Fruit fly (Drosophila melanogaster) whole organism, embryonic: ENCODE results near the gene CG43402.

Experiments used
- CG10321 ChIP-seq: fragments of 200-800 bp; sonication (Bioruptor generic); IDR thresholded peaks from 2 replicates; pipeline ENCODE4 v1.3.6; 2022; ENCODE audit warnings: missing biosample characterization, missing genetic modification characterization
- CG10366 ChIP-seq: fragments of 200-800 bp; sonication (Bioruptor generic); IDR thresholded peaks from 2 replicates; pipeline ENCODE4 v1.3.6; 2022; ENCODE audit warnings: missing biosample characterization, missing genetic modification characterization
- CG12219 ChIP-seq: fragments of 200-800 bp; sonication (Bioruptor generic); optimal IDR thresholded peaks from 3 replicates; lab custom pipeline; 2018; ENCODE audit warnings: missing biosample characterization, mild to moderate bottlenecking, missing genetic modification characterization
- CG12299 ChIP-seq: fragments of 200-800 bp; sonication (Bioruptor generic); optimal IDR thresholded peaks from 2 replicates; lab custom pipeline; 2018; ENCODE audit warnings: missing biosample characterization, mild to moderate bottlenecking, missing genetic modification characterization
- CG12942 ChIP-seq: fragments of 200-800 bp; sonication (Bioruptor generic); optimal IDR thresholded peaks from 3 replicates; lab custom pipeline; 2016; ENCODE audit warnings: missing biosample characterization, missing genetic modification characterization
- CG13424 ChIP-seq: fragments of 200-800 bp; sonication (Bioruptor generic); optimal IDR thresholded peaks from 2 replicates; lab custom pipeline; 2019; ENCODE audit warnings: missing biosample characterization, mild to moderate bottlenecking, missing genetic modification characterization, moderate library complexity
- CG13775 ChIP-seq: fragments of 200-800 bp; sonication (Bioruptor generic); optimal IDR thresholded peaks from 3 replicates; lab custom pipeline; 2017; ENCODE audit warnings: missing biosample characterization, mild to moderate bottlenecking, missing genetic modification characterization
- CG14710 ChIP-seq: fragments of 200-800 bp; sonication (Bioruptor generic); optimal IDR thresholded peaks from 3 replicates; lab custom pipeline; 2019; ENCODE audit warnings: missing biosample characterization, mild to moderate bottlenecking, missing genetic modification characterization, moderate library complexity
- CG14965 ChIP-seq: fragments of 200-800 bp; sonication (Bioruptor generic); optimal IDR thresholded peaks from 2 replicates; lab custom pipeline; 2016; ENCODE audit warnings: missing biosample characterization, missing genetic modification characterization, borderline replicate concordance
- CG15479 ChIP-seq: fragments of 200-800 bp; sonication (Bioruptor generic); optimal IDR thresholded peaks from 3 replicates; lab custom pipeline; 2019; ENCODE audit warnings: missing biosample characterization, mild to moderate bottlenecking, missing genetic modification characterization, moderate library complexity
- CG17802 ChIP-seq: fragments of 200-800 bp; sonication (Bioruptor generic); optimal IDR thresholded peaks from 2 replicates; lab custom pipeline; 2018; ENCODE audit warnings: missing biosample characterization, mild to moderate bottlenecking, missing genetic modification characterization, moderate library complexity
- CG1792 ChIP-seq: fragments of 200-800 bp; sonication (Bioruptor generic); optimal IDR thresholded peaks from 2 replicates; lab custom pipeline; 2016; ENCODE audit warnings: missing biosample characterization, missing genetic modification characterization
- CG18011 ChIP-seq: fragments of 200-800 bp; sonication (Bioruptor generic); optimal IDR thresholded peaks from 2 replicates; lab custom pipeline; 2017; ENCODE audit warnings: missing biosample characterization, missing genetic modification characterization, mild to moderate bottlenecking, moderate library complexity, missing genotype
- CG2202 ChIP-seq: fragments of 200-800 bp; sonication (Bioruptor generic); optimal IDR thresholded peaks from 2 replicates; lab custom pipeline; 2018; ENCODE audit warnings: missing biosample characterization, mild to moderate bottlenecking, missing genetic modification characterization
- CG31388 ChIP-seq: fragments of 200-800 bp; sonication (Bioruptor generic); optimal IDR thresholded peaks from 2 replicates; lab custom pipeline; 2016; ENCODE audit warnings: missing biosample characterization, missing genetic modification characterization
- CG34224 ChIP-seq: fragments of 200-800 bp; sonication (Bioruptor generic); IDR thresholded peaks from 3 replicates; pipeline ENCODE4 v1.3.6; 2022; ENCODE audit warnings: missing biosample characterization, missing genetic modification characterization; ENCODE audit not compliant: partially characterized antibody
- CG4360 ChIP-seq: fragments of 200-800 bp; sonication (Bioruptor generic); IDR thresholded peaks from 2 replicates; pipeline ENCODE4 v1.3.6; 2022; ENCODE audit warnings: missing biosample characterization, missing genetic modification characterization
- CG9727 ChIP-seq: fragments of 200-800 bp; sonication (Bioruptor generic); optimal IDR thresholded peaks from 3 replicates; lab custom pipeline; 2017; ENCODE audit warnings: missing biosample characterization, mild to moderate bottlenecking, missing genetic modification characterization
- CG9932 ChIP-seq: fragments of 200-800 bp; sonication (Bioruptor generic); IDR thresholded peaks from 2 replicates; pipeline ENCODE4 v1.3.6; 2022; ENCODE audit warnings: missing biosample characterization, missing genetic modification characterization
- D ChIP-seq, 2 experiments: fragments of 200-800 bp in 1 of 2; fragments of >200 bp in 1 of 2; sonication (Bioruptor generic) in 1 of 2; optimal IDR thresholded peaks; 2 replicates in 1 of 2; 3 replicates in 1 of 2; lab custom pipeline; 2017; ENCODE audit warnings: mild to moderate bottlenecking in 1 of 2, missing biosample characterization in 1 of 2, missing genetic modification characterization in 1 of 2, missing genetic modification reagents in 1 of 2
- Elba2 ChIP-seq: fragments of 200-800 bp; sonication (Bioruptor generic); optimal IDR thresholded peaks from 3 replicates; lab custom pipeline; 2016; ENCODE audit warnings: missing biosample characterization, missing genetic modification characterization
- Fer2 ChIP-seq: fragments of 200-800 bp; sonication (Bioruptor generic); optimal IDR thresholded peaks from 2 replicates; lab custom pipeline; 2018; ENCODE audit warnings: missing biosample characterization, mild to moderate bottlenecking, missing genetic modification characterization, moderate library complexity
- Gsc ChIP-seq: fragments of 200-800 bp; sonication (Bioruptor generic); IDR thresholded peaks from 2 replicates; pipeline ENCODE4 v1.3.6; 2022; ENCODE audit warnings: missing biosample characterization, missing genetic modification characterization
- HHEX ChIP-seq: fragments of 200-800 bp; sonication (Bioruptor generic); optimal IDR thresholded peaks from 3 replicates; lab custom pipeline; 2017; ENCODE audit warnings: missing biosample characterization, mild to moderate bottlenecking, missing genetic modification characterization, missing genetic modification reagents
- Hr39 ChIP-seq: fragments of >200 bp; optimal IDR thresholded peaks from 2 replicates; lab custom pipeline; 2017
- NFAT ChIP-seq: fragments of 200-800 bp; sonication (Bioruptor generic); IDR thresholded peaks from 2 replicates; pipeline ENCODE4 v1.3.6; 2022; ENCODE audit warnings: missing biosample characterization, missing genetic modification characterization
- Nf-YA ChIP-seq: fragments of 200-800 bp; sonication (Bioruptor generic); IDR thresholded peaks from 2 replicates; pipeline ENCODE4 v1.3.6; 2022; ENCODE audit warnings: missing biosample characterization, missing genetic modification characterization
- Scr ChIP-seq: fragments of 200-800 bp; sonication (Bioruptor generic); IDR thresholded peaks from 2 replicates; pipeline ENCODE4 v1.3.6; 2022; ENCODE audit warnings: missing biosample characterization, missing genetic modification characterization; ENCODE audit not compliant: partially characterized antibody
- Vsx1 ChIP-seq: fragments of 200-800 bp; sonication (Bioruptor generic); optimal IDR thresholded peaks from 2 replicates; lab custom pipeline; 2017; ENCODE audit warnings: missing biosample characterization, mild to moderate bottlenecking, missing genetic modification characterization, missing genetic modification reagents
- al ChIP-seq: fragments of 200-800 bp; sonication (Bioruptor generic); IDR thresholded peaks from 2 replicates; pipeline ENCODE4 v1.3.6; 2022; ENCODE audit warnings: missing biosample characterization, missing genetic modification characterization
- cad ChIP-seq: fragments of >200 bp; optimal IDR thresholded peaks from 2 replicates; lab custom pipeline; 2017; ENCODE audit warnings: missing biosample characterization, missing genetic modification characterization
- en ChIP-seq: fragments of 200-800 bp; sonication (Bioruptor generic); optimal IDR thresholded peaks from 2 replicates; lab custom pipeline; 2016; ENCODE audit warnings: missing biosample characterization, missing genetic modification characterization
- gsb-n ChIP-seq: fragments of 200-800 bp; sonication (Bioruptor generic); optimal IDR thresholded peaks from 3 replicates; lab custom pipeline; 2018; ENCODE audit warnings: missing biosample characterization, mild to moderate bottlenecking, missing genetic modification characterization
- nau ChIP-seq: fragments of 200-800 bp; sonication (Bioruptor generic); optimal IDR thresholded peaks from 3 replicates; lab custom pipeline; 2017; ENCODE audit warnings: missing biosample characterization, mild to moderate bottlenecking, missing genetic modification characterization, missing genetic modification reagents
- nerfin-1 ChIP-seq: fragments of 200-800 bp; sonication (Bioruptor generic); optimal IDR thresholded peaks from 3 replicates; lab custom pipeline; 2019; ENCODE audit warnings: missing biosample characterization, mild to moderate bottlenecking, missing genetic modification characterization, moderate library complexity
- pan ChIP-seq, 4 experiments: fragments of >200 bp in 3 of 4; fragments of 200-800 bp in 1 of 4; sonication (Bioruptor generic) in 1 of 4; optimal IDR thresholded peaks in 3 of 4; IDR thresholded peaks in 1 of 4; 2 replicates each; pipeline versions ENCODE4 v1.3.6 to Lab custom; 2017 to 2022; ENCODE audit warnings: missing biosample characterization in 2 of 4, missing genetic modification characterization in 2 of 4, mixed read lengths in 1 of 4
- pros ChIP-seq: fragments of 200-800 bp; sonication (Bioruptor generic); optimal IDR thresholded peaks from 3 replicates; lab custom pipeline; 2019; ENCODE audit warnings: missing biosample characterization, mild to moderate bottlenecking, missing genetic modification characterization, moderate library complexity
- sisA ChIP-seq: fragments of 200-800 bp; sonication (Bioruptor generic); IDR thresholded peaks from 2 replicates; pipeline ENCODE4 v1.3.6; 2022; ENCODE audit warnings: missing biosample characterization, missing genetic modification characterization
- slou ChIP-seq: fragments of 200-800 bp; sonication (Bioruptor generic); optimal IDR thresholded peaks from 3 replicates; lab custom pipeline; 2016; ENCODE audit warnings: missing biosample characterization, missing genetic modification characterization
- tgo ChIP-seq: fragments of 200-800 bp; sonication (Bioruptor generic); IDR thresholded peaks from 3 replicates; pipeline ENCODE4 v1.3.6; 2022; ENCODE audit warnings: missing biosample characterization, missing genetic modification characterization
- tll ChIP-seq, 2 experiments: fragments of 200-800 bp in 1 of 2; fragments of >200 bp in 1 of 2; sonication (Bioruptor generic) in 1 of 2; optimal IDR thresholded peaks; 2 replicates each; lab custom pipeline; 2017 to 2019; ENCODE audit warnings: missing biosample characterization in 2 of 2, missing genetic modification characterization in 2 of 2, mild to moderate bottlenecking in 1 of 2, moderate library complexity in 1 of 2
- tna ChIP-seq: fragments of 200-800 bp; sonication (Bioruptor generic); IDR thresholded peaks from 2 replicates; pipeline ENCODE4 v1.3.6; 2022; ENCODE audit warnings: missing biosample characterization, missing genetic modification characterization; ENCODE audit not compliant: partially characterized antibody
- trem ChIP-seq: fragments of 200-800 bp; optimal IDR thresholded peaks from 3 replicates; lab custom pipeline; 2019; ENCODE audit warnings: missing biosample characterization, mild to moderate bottlenecking, missing genetic modification characterization, moderate library complexity
- twi ChIP-seq: fragments of 200-800 bp; optimal IDR thresholded peaks from 2 replicates; lab custom pipeline; 2019; ENCODE audit warnings: missing biosample characterization, mild to moderate bottlenecking, missing genetic modification characterization, moderate library complexity
- unc-4 ChIP-seq: fragments of 200-800 bp; sonication (Bioruptor generic); IDR thresholded peaks from 2 replicates; pipeline ENCODE4 v1.3.6; 2022; ENCODE audit warnings: missing biosample characterization, missing genetic modification characterization; ENCODE audit not compliant: partially characterized antibody
- wor ChIP-seq: fragments of 200-800 bp; sonication (Bioruptor generic); IDR thresholded peaks from 2 replicates; pipeline ENCODE4 v1.3.6; 2022; ENCODE audit warnings: missing biosample characterization, missing genetic modification characterization
- z ChIP-seq: fragments of 200-800 bp; sonication (Bioruptor generic); IDR thresholded peaks from 3 replicates; pipeline ENCODE4 v1.3.6; 2022; ENCODE audit warnings: missing biosample characterization, missing genetic modification characterization
- zen ChIP-seq: fragments of 200-800 bp; sonication (Bioruptor generic); optimal IDR thresholded peaks from 3 replicates; lab custom pipeline; 2018; ENCODE audit warnings: missing biosample characterization, mild to moderate bottlenecking, missing genetic modification characterization, moderate library complexity

Gene CG43402

DNA sequence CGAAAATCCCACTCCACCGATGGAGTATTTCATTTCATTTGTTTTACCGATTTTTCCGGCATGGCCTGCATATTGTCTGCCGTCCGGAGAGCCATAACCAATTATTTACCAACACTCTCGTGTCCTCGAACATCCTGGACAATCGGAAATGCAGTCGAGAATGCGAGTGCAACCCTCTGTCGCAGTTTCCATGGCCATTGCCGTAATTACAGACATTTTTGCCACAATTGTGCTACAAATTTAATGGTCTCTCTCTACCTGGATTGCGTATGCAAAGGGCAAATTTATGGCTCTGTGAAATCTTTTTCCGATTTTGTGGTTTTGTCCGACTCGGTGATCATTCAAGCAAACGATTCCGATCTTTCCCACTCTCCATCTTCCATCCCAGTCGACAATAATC is 12.9 kb upstream of the CG43402 start:
- TF ChIP-seq unc-4 (GFP tag; lab: Robert Waterston, UW) (no peak), tll (GFP tag; optimal IDR thresholded peaks at IDR 0.05; lab: Kevin White, UChicago) (peak in 1 of 2 experiments; percentile 48), sisA (GFP tag; lab: Robert Waterston, UW) (no peak), CG1792 (no peak), pan (optimal IDR thresholded peaks at IDR 0.05; lab: Kevin White, UChicago) (no peak), pan (GFP tag; optimal IDR thresholded peaks at IDR 0.05 in 1 of 2, IDR thresholded peaks at IDR 0.05 in 1 of 2) (no peak), gsb-n (tag; lab: Kevin White, UChicago) (peak; percentile 31), CG4360 (GFP tag; lab: Robert Waterston, UW) (no peak), twi (tag; lab: Kevin White, UChicago) (peak; percentile 46), D (optimal IDR thresholded peaks at IDR 0.05; lab: Kevin White, UChicago) (peak; percentile 73), D (GFP tag; optimal IDR thresholded peaks at IDR 0.05; lab: Kevin White, UChicago) (no peak), zen (peak; percentile 85), CG15479 (GFP tag; lab: Kevin White, UChicago) (peak; percentile 71), cad (GFP tag; lab: Kevin White, UChicago) (peak; percentile 85), CG13424 (no peak), pros (GFP tag; lab: Kevin White, UChicago) (peak; percentile 55), CG17802 (tag; lab: Kevin White, UChicago) (no peak), slou (no peak), CG14965 (GFP tag; lab: Kevin White, UChicago) (no peak), tna (GFP tag; lab: Robert Waterston, UW) (no peak), Gsc (GFP tag; lab: Robert Waterston, UW) (no peak), Elba2 (GFP tag; lab: Kevin White, UChicago) (peak; percentile 15)

DNA sequence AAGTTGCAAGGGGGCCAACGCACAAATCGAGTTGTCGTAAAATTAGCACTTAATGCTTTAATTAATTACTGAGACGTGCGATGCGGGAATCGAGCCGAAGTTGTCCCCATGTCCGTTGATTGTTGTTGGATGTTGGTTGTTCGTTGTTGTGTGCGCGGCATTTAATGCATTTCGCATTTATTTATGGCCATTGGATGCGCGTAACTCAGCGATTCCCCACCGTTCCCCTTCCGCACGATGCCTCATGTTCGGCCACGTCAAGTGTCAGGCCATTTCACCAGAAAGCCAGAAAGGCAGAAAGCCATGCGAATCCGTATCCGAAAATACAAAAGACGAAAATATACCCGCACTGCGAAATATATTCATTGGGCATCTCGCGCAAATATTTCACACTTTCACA is 11.0 kb upstream of the CG43402 start:
- TF ChIP-seq nau (GFP tag; lab: Kevin White, UChicago), result no peak
- TF ChIP-seq CG9727 (GFP tag; lab: Kevin White, UChicago), result no peak
- TF ChIP-seq trem (tag; lab: Kevin White, UChicago), result no peak
- no peak for TF ChIP-seq al (GFP tag; lab: Robert Waterston, UW)
- TF ChIP-seq CG18011 (GFP tag; lab: Kevin White, UChicago), result no peak
- no peak for TF ChIP-seq CG9932 (GFP tag; lab: Robert Waterston, UW)
- TF ChIP-seq CG2202 (tag; lab: Kevin White, UChicago), result no peak
- no peak for TF ChIP-seq tgo (GFP tag; lab: Robert Waterston, UW)
- TF ChIP-seq CG10321 (GFP tag; lab: Robert Waterston, UW), result no peak
- no peak for TF ChIP-seq CG31388 (GFP tag; lab: Kevin White, UChicago)
- no peak for TF ChIP-seq CG12942
- TF ChIP-seq en (GFP tag; lab: Kevin White, UChicago), result no peak
- TF ChIP-seq Nf-YA (GFP tag; lab: Robert Waterston, UW), result no peak
- TF ChIP-seq HHEX (GFP tag; lab: Kevin White, UChicago), result no peak
- TF ChIP-seq unc-4 (GFP tag; lab: Robert Waterston, UW), result no peak
- no peak for TF ChIP-seq CG13775 (GFP tag; lab: Kevin White, UChicago)
- TF ChIP-seq Hr39 (lab: Kevin White, UChicago), result no peak

DNA sequence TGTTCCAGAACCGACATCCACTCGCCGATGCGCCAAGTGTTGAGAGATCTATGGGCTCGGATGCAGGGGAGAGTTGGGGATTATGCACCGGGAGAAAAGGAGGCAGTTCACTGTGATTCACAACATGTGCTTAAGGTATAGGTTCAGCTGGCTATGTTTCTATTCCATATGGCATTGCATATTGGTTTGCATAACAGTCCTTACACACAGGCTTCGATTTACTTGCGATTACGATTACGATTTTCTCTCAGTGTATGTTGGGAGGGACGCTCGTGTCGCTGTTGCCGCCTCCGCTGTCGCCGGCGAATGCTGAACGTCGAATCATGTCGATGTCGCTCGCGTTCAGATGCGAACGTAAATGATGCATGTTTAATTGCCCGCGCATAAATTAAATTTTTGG is 8.7 kb upstream of the CG43402 start:
- TF ChIP-seq CG34224 (GFP tag; lab: Robert Waterston, UW), result no peak
- peak; percentile 66 for TF ChIP-seq Fer2 (tag; lab: Kevin White, UChicago)
- TF ChIP-seq CG9932 (GFP tag; lab: Robert Waterston, UW), result peak; percentile 33; the same call in 1 of the 2 replicates
- no peak for TF ChIP-seq Scr
- peak; percentile 73 for TF ChIP-seq CG12299 (tag; lab: Kevin White, UChicago)
- peak; percentile 72 for TF ChIP-seq NFAT (GFP tag; lab: Robert Waterston, UW)
- TF ChIP-seq Vsx1 (GFP tag; lab: Kevin White, UChicago), result no peak
- peak; percentile 91 for TF ChIP-seq nerfin-1 (tag; lab: Kevin White, UChicago)
- no peak for TF ChIP-seq CG10366 (GFP tag; lab: Robert Waterston, UW)
- no peak for TF ChIP-seq wor (GFP tag; lab: Robert Waterston, UW)
- peak; percentile 73; the same call in 2 of the 3 replicates for TF ChIP-seq z (GFP tag; lab: Robert Waterston, UW)
- peak; percentile 87 for TF ChIP-seq CG14710 (tag; lab: Kevin White, UChicago)
- no peak for TF ChIP-seq CG12219
